Worm (Caenorhabditis elegans) whole organism, L3 larva: Measurements from ENCODE around the gene W01B6.5.

ENCODE experiments used
- R02D3.7 ChIP-seq: fragments of 150-350 bp; optimal IDR thresholded peaks from 2 replicates; lab custom pipeline; 2014; ENCODE audit warnings: missing biosample characterization, missing genetic modification characterization
- ama-1 ChIP-seq: fragments of 150-350 bp; optimal IDR thresholded peaks from 2 replicates; lab custom pipeline; 2018
- ceh-82 ChIP-seq: fragments of 150-350 bp; optimal IDR thresholded peaks from 2 replicates; lab custom pipeline; 2014; ENCODE audit warnings: missing biosample characterization, missing genetic modification characterization
- daf-12 ChIP-seq: fragments of 150-350 bp; optimal IDR thresholded peaks from 2 replicates; lab custom pipeline; 2014; ENCODE audit warnings: missing biosample characterization, missing genetic modification reagents, missing genetic modification characterization
- eor-1 ChIP-seq, 2 experiments: fragments of 150-350 bp; optimal IDR thresholded peaks; 2 replicates each; lab custom pipeline; 2014 to 2018; ENCODE audit warnings: missing biosample characterization in 2 of 2, missing genetic modification characterization in 2 of 2
- nhr-11 ChIP-seq: fragments of 150-350 bp; optimal IDR thresholded peaks from 2 replicates; lab custom pipeline; 2014; ENCODE audit warnings: missing biosample characterization, missing genetic modification characterization
- nhr-12 ChIP-seq: fragments of 150-350 bp; optimal IDR thresholded peaks from 2 replicates; lab custom pipeline; 2014; ENCODE audit warnings: missing biosample characterization, missing genetic modification characterization
- nhr-25 ChIP-seq: sonication (generic microtip); optimal IDR thresholded peaks from 2 replicates; lab custom pipeline; 2017; ENCODE audit warnings: missing biosample characterization, missing genetic modification characterization
- nhr-76 ChIP-seq: fragments of 150-350 bp; sonication (generic microtip); optimal IDR thresholded peaks from 5 replicates; lab custom pipeline; 2014; ENCODE audit warnings: missing biosample characterization, missing genetic modification characterization
- nhr-77 ChIP-seq: fragments of 150-350 bp; optimal IDR thresholded peaks from 2 replicates; lab custom pipeline; 2014; ENCODE audit warnings: missing biosample characterization, missing genetic modification characterization
- tbx-2 ChIP-seq: sonication (generic microtip); optimal IDR thresholded peaks from 2 replicates; lab custom pipeline; 2016; ENCODE audit warnings: mild to moderate bottlenecking, missing genetic modification characterization, missing compliant biosample characterization
- unc-39 ChIP-seq: sonication (generic microtip); optimal IDR thresholded peaks from 4 replicates; lab custom pipeline; 2017; ENCODE audit warnings: missing biosample characterization, missing genetic modification characterization
- unc-62 ChIP-seq: fragments of 150-350 bp; sonication (generic microtip); optimal IDR thresholded peaks from 4 replicates; lab custom pipeline; 2014; ENCODE audit warnings: missing biosample characterization, missing genetic modification reagents, missing genetic modification characterization
- ztf-11 ChIP-seq: fragments of 150-350 bp; optimal IDR thresholded peaks from 2 replicates; lab custom pipeline; 2014; ENCODE audit warnings: missing biosample characterization, missing genetic modification characterization

ce11 chrIV:10126544-10126943 is 50.5 kb downstream of the W01B6.5 start, which contains the start of gene ctf-18:
- TF ChIP-seq ztf-11 (tag; lab: Kevin White, UChicago) (no peak), unc-39 (tag; lab: Kevin White, UChicago) (no peak), tbx-2 (tag; lab: Kevin White, UChicago) (no peak), unc-62 (GFP tag; lab: Kevin White, UChicago) (no peak), nhr-12 (tag; lab: Kevin White, UChicago) (no peak), nhr-25 (no peak), R02D3.7 (tag; lab: Kevin White, UChicago) (no peak), ama-1 (lab: Kevin White, UChicago) (no peak), ceh-82 (no peak), nhr-11 (no peak), nhr-77 (tag; lab: Kevin White, UChicago) (no peak), nhr-76 (tag; lab: Kevin White, UChicago) (no peak), eor-1 (tag; optimal IDR thresholded peaks at IDR 0.05; lab: Kevin White, UChicago) (no peak), daf-12 (tag; lab: Kevin White, UChicago) (no peak)
